Worm (Caenorhabditis elegans) whole organism, late embryonic: ENCODE measurements around the gene F31B12.4.

Experiments used
- F13H6.1 ChIP-seq: sonication (generic microtip); optimal IDR thresholded peaks from 2 replicates; lab custom pipeline; 2016; ENCODE audit warnings: missing genetic modification characterization, missing compliant biosample characterization
- Y22D7AL.16 ChIP-seq: sonication (generic microtip); optimal IDR thresholded peaks from 2 replicates; lab custom pipeline; 2016; ENCODE audit warnings: missing genetic modification characterization, missing compliant biosample characterization
- ahr-1 ChIP-seq: sonication (generic microtip); optimal IDR thresholded peaks from 2 replicates; lab custom pipeline; 2016; ENCODE audit warnings: missing genetic modification characterization, missing compliant biosample characterization
- ama-1 ChIP-seq: fragments of 150-350 bp; optimal IDR thresholded peaks from 2 replicates; lab custom pipeline; 2014
- ceh-14 ChIP-seq: sonication (generic microtip); optimal IDR thresholded peaks from 2 replicates; lab custom pipeline; 2016; ENCODE audit warnings: missing genotype, missing genetic modification characterization, missing compliant biosample characterization
- ceh-2 ChIP-seq: sonication (generic microtip); optimal IDR thresholded peaks from 2 replicates; lab custom pipeline; 2016; ENCODE audit warnings: missing genotype, missing genetic modification characterization, missing compliant biosample characterization
- ceh-22 ChIP-seq: sonication (generic microtip); optimal IDR thresholded peaks from 2 replicates; lab custom pipeline; 2017; ENCODE audit warnings: missing biosample characterization, missing genetic modification characterization
- ceh-24 ChIP-seq: sonication (generic microtip); optimal IDR thresholded peaks from 2 replicates; lab custom pipeline; 2016; ENCODE audit warnings: mild to moderate bottlenecking, missing genetic modification characterization, missing compliant biosample characterization
- ceh-45 ChIP-seq: fragments of 200-800 bp; sonication (Bioruptor generic); IDR thresholded peaks from 2 replicates; pipeline ENCODE4 v1.3.6; 2022; ENCODE audit warnings: missing genetic modification reagents, missing genetic modification characterization, missing compliant biosample characterization
- ceh-6 ChIP-seq: fragments of 200-800 bp; sonication (Bioruptor generic); optimal IDR thresholded peaks from 2 replicates; lab custom pipeline; 2018; ENCODE audit warnings: mild to moderate bottlenecking, missing genetic modification characterization, missing compliant biosample characterization
- ceh-9 ChIP-seq: sonication (generic microtip); optimal IDR thresholded peaks from 2 replicates; lab custom pipeline; 2016; ENCODE audit warnings: mild to moderate bottlenecking, missing genetic modification characterization, inconsistent platforms, missing compliant biosample characterization
- elt-4 ChIP-seq: sonication (generic microtip); optimal IDR thresholded peaks from 2 replicates; lab custom pipeline; 2016; ENCODE audit warnings: missing genetic modification characterization, missing compliant biosample characterization
- ets-4 ChIP-seq: sonication (generic microtip); optimal IDR thresholded peaks from 2 replicates; lab custom pipeline; 2016; ENCODE audit warnings: missing genetic modification characterization, missing compliant biosample characterization
- fkh-10 ChIP-seq: fragments of 150-350 bp; optimal IDR thresholded peaks from 2 replicates; lab custom pipeline; 2014; ENCODE audit warnings: missing biosample characterization, missing genetic modification reagents, missing genetic modification characterization
- fkh-6 ChIP-seq: sonication (generic microtip); optimal IDR thresholded peaks from 2 replicates; lab custom pipeline; 2016; ENCODE audit warnings: missing genetic modification characterization, missing compliant biosample characterization
- gmeb-2 ChIP-seq: sonication (generic microtip); optimal IDR thresholded peaks from 2 replicates; lab custom pipeline; 2016; ENCODE audit warnings: missing genetic modification characterization, inconsistent platforms, missing compliant biosample characterization
- hlh-13 ChIP-seq: fragments of 200-800 bp; sonication (Bioruptor generic); optimal IDR thresholded peaks from 2 replicates; lab custom pipeline; 2018; ENCODE audit warnings: mild to moderate bottlenecking, missing genetic modification characterization, missing compliant biosample characterization
- hlh-8 ChIP-seq: sonication (generic microtip); optimal IDR thresholded peaks from 2 replicates; lab custom pipeline; 2016; ENCODE audit warnings: missing genotype, missing genetic modification characterization, missing compliant biosample characterization
- lin-11 ChIP-seq: fragments of 200-800 bp; sonication (Bioruptor generic); optimal IDR thresholded peaks from 2 replicates; lab custom pipeline; 2018; ENCODE audit warnings: mild to moderate bottlenecking, missing genetic modification characterization, missing compliant biosample characterization
- madf-2 ChIP-seq: sonication (generic microtip); optimal IDR thresholded peaks from 2 replicates; lab custom pipeline; 2017; ENCODE audit warnings: missing genetic modification characterization, missing compliant biosample characterization
- nfya-1 ChIP-seq: sonication (generic microtip); optimal IDR thresholded peaks from 2 replicates; lab custom pipeline; 2017; ENCODE audit warnings: missing genetic modification characterization, mild to moderate bottlenecking, missing compliant biosample characterization, antibody characterized with exemption, moderate library complexity
- nhr-11 ChIP-seq: fragments of 150-350 bp; optimal IDR thresholded peaks from 2 replicates; lab custom pipeline; 2014; ENCODE audit warnings: missing biosample characterization, missing genetic modification characterization
- nhr-232 ChIP-seq: sonication (generic microtip); optimal IDR thresholded peaks from 2 replicates; lab custom pipeline; 2016; ENCODE audit warnings: missing genetic modification characterization, missing compliant biosample characterization
- pag-3 ChIP-seq: sonication (generic microtip); optimal IDR thresholded peaks from 2 replicates; lab custom pipeline; 2016; ENCODE audit warnings: missing compliant biosample characterization, missing genetic modification characterization, borderline replicate concordance
- pat-9 ChIP-seq: fragments of 200-800 bp; sonication (Bioruptor generic); optimal IDR thresholded peaks from 2 replicates; lab custom pipeline; 2018; ENCODE audit warnings: mild to moderate bottlenecking, missing genetic modification characterization, moderate library complexity, missing compliant biosample characterization
- pha-2 ChIP-seq: sonication (generic microtip); optimal IDR thresholded peaks from 2 replicates; lab custom pipeline; 2017; ENCODE audit warnings: mild to moderate bottlenecking, missing genetic modification characterization, missing compliant biosample characterization
- pha-4 ChIP-seq: fragments of 150-350 bp; optimal IDR thresholded peaks from 2 replicates; lab custom pipeline; 2018; ENCODE audit warnings: missing biosample characterization, missing genetic modification reagents, missing genetic modification characterization
- pros-1 ChIP-seq: fragments of 150-350 bp; optimal IDR thresholded peaks from 2 replicates; lab custom pipeline; 2014; ENCODE audit warnings: missing biosample characterization, missing genetic modification reagents, missing genetic modification characterization
- ref-2 ChIP-seq: sonication (generic microtip); optimal IDR thresholded peaks from 2 replicates; lab custom pipeline; 2016; ENCODE audit warnings: missing genetic modification characterization, missing compliant biosample characterization
- sdc-2 ChIP-seq: sonication (generic microtip); optimal IDR thresholded peaks from 2 replicates; lab custom pipeline; 2016; ENCODE audit warnings: missing genotype, missing genetic modification characterization, missing compliant biosample characterization
- sox-4 ChIP-seq: sonication (generic microtip); optimal IDR thresholded peaks from 2 replicates; lab custom pipeline; 2017; ENCODE audit warnings: mild to moderate bottlenecking, missing genetic modification characterization, inconsistent platforms, missing compliant biosample characterization
- syd-9 ChIP-seq: sonication (generic microtip); optimal IDR thresholded peaks from 2 replicates; lab custom pipeline; 2016; ENCODE audit warnings: mild to moderate bottlenecking, missing genetic modification characterization, moderate library complexity, missing compliant biosample characterization
- tbx-2 ChIP-seq: sonication (generic microtip); optimal IDR thresholded peaks from 2 replicates; lab custom pipeline; 2016; ENCODE audit warnings: missing genetic modification characterization, missing compliant biosample characterization
- tbx-7 ChIP-seq: sonication (generic microtip); optimal IDR thresholded peaks from 2 replicates; lab custom pipeline; 2016; ENCODE audit warnings: missing genotype, missing genetic modification characterization, missing compliant biosample characterization
- unc-42 ChIP-seq: sonication (generic microtip); optimal IDR thresholded peaks from 2 replicates; lab custom pipeline; 2016; ENCODE audit warnings: missing genotype, missing genetic modification characterization, missing compliant biosample characterization
- unc-55 ChIP-seq: sonication (generic microtip); optimal IDR thresholded peaks from 2 replicates; lab custom pipeline; 2017; ENCODE audit warnings: missing biosample characterization, missing genetic modification reagents, missing genetic modification characterization
- unc-86 ChIP-seq: sonication (generic microtip); optimal IDR thresholded peaks from 2 replicates; lab custom pipeline; 2016; ENCODE audit warnings: missing genetic modification characterization, missing compliant biosample characterization
- zip-5 ChIP-seq: sonication (generic microtip); optimal IDR thresholded peaks from 2 replicates; lab custom pipeline; 2016; ENCODE audit warnings: missing genetic modification characterization, missing compliant biosample characterization
- ztf-16 ChIP-seq: sonication (generic microtip); optimal IDR thresholded peaks from 2 replicates; lab custom pipeline; 2017; ENCODE audit warnings: missing genetic modification characterization, missing compliant biosample characterization

F31B12.4 gene

DNA sequence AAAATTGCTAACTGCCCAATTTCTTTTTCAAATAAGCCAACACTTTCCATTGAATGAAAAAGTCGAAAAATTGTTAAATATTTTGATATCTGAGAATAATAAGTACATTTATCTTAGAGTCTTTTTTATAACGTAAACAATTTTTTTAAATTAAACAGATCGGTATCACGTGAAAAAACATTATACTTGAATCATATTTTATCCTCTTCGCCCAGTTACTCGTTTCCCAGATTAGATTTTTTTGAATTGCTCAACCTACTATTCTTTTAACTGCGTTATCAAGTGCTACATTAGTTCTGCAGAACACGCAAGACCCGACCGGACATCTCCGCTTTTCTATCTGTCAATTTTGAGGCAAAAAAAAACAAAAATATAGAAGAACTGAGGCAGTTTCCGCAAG, at the start of gene F31B12.4:
TSS of gene F31B12.4 (plus strand) at position 301 of the 400 bp plus-strand sequence.
- TF ChIP-seq syd-9 (tag; lab: Kevin White, UChicago): no peak
- TF ChIP-seq gmeb-2: no peak
- no peak for TF ChIP-seq nhr-232
- no peak for TF ChIP-seq unc-55 (GFP tag; lab: Kevin White, UChicago)
- TF ChIP-seq ceh-6 (GFP tag; lab: Kevin White, UChicago): no peak
- no peak for TF ChIP-seq ceh-14 (tag; lab: Kevin White, UChicago)
- TF ChIP-seq ahr-1 (tag; lab: Kevin White, UChicago): no peak
- no peak for TF ChIP-seq tbx-7
- no peak for TF ChIP-seq tbx-2 (tag; lab: Kevin White, UChicago)
- TF ChIP-seq madf-2 (tag; lab: Kevin White, UChicago): no peak
- no peak for TF ChIP-seq elt-4 (tag; lab: Kevin White, UChicago)
- TF ChIP-seq unc-42 (tag; lab: Kevin White, UChicago): no peak
- no peak for TF ChIP-seq nfya-1 (tag; lab: Kevin White, UChicago)
- TF ChIP-seq fkh-10 (GFP tag; lab: Kevin White, UChicago): no peak
- no peak for TF ChIP-seq ceh-2 (tag; lab: Kevin White, UChicago)
- TF ChIP-seq ref-2 (tag; lab: Kevin White, UChicago): no peak
- TF ChIP-seq ceh-22 (tag; lab: Kevin White, UChicago): no peak
- TF ChIP-seq ceh-9 (tag; lab: Kevin White, UChicago): no peak
- TF ChIP-seq hlh-8 (tag; lab: Kevin White, UChicago): no peak
- no peak for TF ChIP-seq fkh-6

DNA sequence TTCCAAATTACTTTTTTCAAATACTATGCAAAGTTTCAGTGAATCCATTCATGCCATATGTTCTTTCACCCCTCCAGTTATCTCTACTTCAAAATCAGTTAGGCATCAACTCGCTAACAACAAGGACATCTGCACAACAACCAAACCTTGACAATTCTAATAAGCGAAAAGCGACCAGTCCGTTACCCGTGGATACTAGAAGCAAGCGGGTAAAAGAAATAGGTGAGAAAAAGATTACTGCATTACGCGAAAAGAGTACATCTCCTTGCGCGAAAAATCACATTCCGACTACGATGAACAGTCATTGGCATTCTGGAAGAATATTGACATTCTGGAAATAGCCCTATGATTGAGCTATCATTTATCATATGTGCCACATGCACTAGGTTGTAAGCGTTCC, 48.4 kb upstream of the F31B12.4 start:
- TF ChIP-seq pha-4 (no peak), sdc-2 (peak; percentile 94)

DNA sequence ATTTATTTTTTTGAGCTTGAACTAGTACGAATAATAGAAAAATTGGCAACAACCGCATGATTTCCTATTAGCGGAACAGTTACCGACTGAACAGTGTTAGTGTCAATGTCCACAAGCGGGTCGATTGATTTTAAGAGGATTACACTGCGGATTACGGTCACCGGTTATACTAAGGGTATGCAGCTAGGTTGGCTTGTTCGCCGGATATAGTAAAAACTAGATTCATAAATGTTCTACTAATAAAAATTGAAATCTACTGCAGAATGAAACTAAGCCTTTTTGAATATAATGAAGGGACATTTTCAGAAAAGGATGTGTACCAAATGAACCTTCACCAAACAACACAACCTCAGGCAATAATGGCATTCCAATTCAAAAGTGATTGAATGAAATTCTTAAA, 46.9 kb upstream of the F31B12.4 start, which contains the start of gene R07A4.4:
TSS of gene R07A4.4 (minus strand) at position 101 of the 400 bp plus-strand sequence.
- no peak for TF ChIP-seq sox-4 (tag; lab: Kevin White, UChicago)
- TF ChIP-seq ceh-9 (tag; lab: Kevin White, UChicago): no peak
- TF ChIP-seq nfya-1 (tag; lab: Kevin White, UChicago): no peak
- TF ChIP-seq ama-1 (lab: Kevin White, UChicago): no peak
- TF ChIP-seq unc-86 (tag; lab: Kevin White, UChicago): no peak
- TF ChIP-seq ahr-1 (tag; lab: Kevin White, UChicago): no peak
- TF ChIP-seq lin-11 (tag; lab: Kevin White, UChicago): no peak
- no peak for TF ChIP-seq ceh-45 (GFP tag; lab: Robert Waterston, UW)
- no peak for TF ChIP-seq ets-4 (tag; lab: Kevin White, UChicago)
- no peak for TF ChIP-seq unc-55 (GFP tag; lab: Kevin White, UChicago)
- TF ChIP-seq F13H6.1 (tag; lab: Kevin White, UChicago): no peak
- no peak for TF ChIP-seq hlh-8 (tag; lab: Kevin White, UChicago)
- TF ChIP-seq zip-5 (tag; lab: Kevin White, UChicago): no peak
- no peak for TF ChIP-seq pat-9
- TF ChIP-seq, all 69 proteins: peak for 0

DNA sequence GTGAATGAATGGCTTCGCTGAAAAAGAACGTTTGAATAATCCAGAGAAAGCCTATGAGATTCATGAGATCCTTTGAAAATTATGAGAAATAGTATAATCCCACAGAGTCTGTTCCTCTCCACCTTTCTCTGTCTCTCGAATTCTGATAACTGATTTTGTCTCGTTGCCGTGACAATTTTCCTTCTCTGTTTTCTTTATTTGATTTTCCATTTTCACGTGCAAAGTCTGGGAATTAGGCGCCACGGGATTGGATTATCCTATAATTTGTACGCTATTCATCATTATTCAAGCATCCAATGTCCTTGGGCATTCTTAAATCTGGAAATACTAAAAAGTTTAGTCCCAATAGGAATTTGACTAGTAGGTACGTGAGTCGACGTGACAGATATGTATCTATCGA, 46.1 kb upstream of the F31B12.4 start:
- TF ChIP-seq pha-2 (no peak), unc-42 (tag; lab: Kevin White, UChicago) (peak; percentile 15)

DNA sequence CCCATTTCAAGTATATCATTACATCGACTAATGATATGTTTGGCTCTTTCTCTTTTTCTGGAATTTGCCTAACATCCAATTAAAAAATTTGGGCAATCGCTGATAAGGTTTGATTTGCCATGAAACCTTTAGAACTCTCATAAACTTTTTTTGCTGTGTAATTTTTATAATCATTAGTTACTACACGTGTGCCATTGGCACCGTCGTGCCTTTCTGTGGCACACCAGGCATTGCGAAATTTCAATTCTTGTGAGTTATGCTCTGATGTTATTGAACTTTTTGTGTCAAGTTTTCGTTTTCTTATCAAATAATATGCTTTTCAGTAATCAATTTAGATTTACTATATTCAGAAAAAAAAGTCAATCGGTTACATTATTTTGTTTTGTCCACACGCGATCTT, 43.6 kb upstream of the F31B12.4 start:
- TF ChIP-seq ceh-6 (GFP tag; lab: Kevin White, UChicago): no peak
- no peak for TF ChIP-seq ahr-1 (tag; lab: Kevin White, UChicago)
- no peak for TF ChIP-seq nhr-232
- TF ChIP-seq ceh-14 (tag; lab: Kevin White, UChicago): no peak
- no peak for TF ChIP-seq ceh-24 (tag; lab: Kevin White, UChicago)
- no peak for TF ChIP-seq tbx-7
- no peak for TF ChIP-seq Y22D7AL.16 (tag; lab: Kevin White, UChicago)
- no peak for TF ChIP-seq pros-1 (tag; lab: Kevin White, UChicago)
- TF ChIP-seq sdc-2: no peak
- TF ChIP-seq ama-1 (lab: Kevin White, UChicago): no peak
- no peak for TF ChIP-seq nhr-11 (tag; lab: Kevin White, UChicago)
- no peak for TF ChIP-seq ztf-16 (tag; lab: Kevin White, UChicago)
- no peak for TF ChIP-seq pag-3
- TF ChIP-seq F13H6.1 (tag; lab: Kevin White, UChicago): no peak
- TF ChIP-seq hlh-13: no peak
- no peak for TF ChIP-seq sox-4 (tag; lab: Kevin White, UChicago)
- TF ChIP-seq, all 69 proteins: peak for 0
